Fruit fly (Drosophila melanogaster): ENCODE results near the gene CG3961.
A peak's percentile ranks its signal among the peaks of the same experiment; 100 is the strongest.

The CG3961 gene

dm6 chr3L:18833234-18833633 lies 57.0 kb downstream of the CG3961 start (continued):
- TF ChIP-seq pan (optimal IDR thresholded peaks at IDR 0.05) = no peak
- TF ChIP-seq pan (GFP tag; optimal IDR thresholded peaks at IDR 0.05 in 1 of 2, IDR thresholded peaks at IDR 0.05 in 1 of 2) = no peak
- TF ChIP-seq BtbVII (GFP tag; optimal IDR thresholded peaks at IDR 0.05) = peak; percentile 41
- peak; percentile 18 for TF ChIP-seq CG2678 (tag; optimal IDR thresholded peaks at IDR 0.05)
- TF ChIP-seq Dfd (GFP tag; optimal IDR thresholded peaks at IDR 0.05) = no peak
- no peak for TF ChIP-seq CG14050 (GFP tag; IDR thresholded peaks at IDR 0.05)
- no peak for TF ChIP-seq sisA (GFP tag; IDR thresholded peaks at IDR 0.05)
- no peak for TF ChIP-seq CG8359 (GFP tag; optimal IDR thresholded peaks at IDR 0.05; ENCODE audit: borderline replicate concordance)
- TF ChIP-seq CG7271 (tag; optimal IDR thresholded peaks at IDR 0.05) = no peak
- TF ChIP-seq gro (GFP tag; optimal IDR thresholded peaks at IDR 0.05) = no peak
- TF ChIP-seq nau (GFP tag; optimal IDR thresholded peaks at IDR 0.05) = no peak
- TF ChIP-seq Optix (GFP tag; IDR thresholded peaks at IDR 0.05) = no peak
- no peak for TF ChIP-seq pnt (GFP tag; optimal IDR thresholded peaks at IDR 0.05)
- TF ChIP-seq Ets65A (GFP tag) = no peak
- no peak for TF ChIP-seq sim (GFP tag; IDR thresholded peaks at IDR 0.05)
- no peak for TF ChIP-seq D19A (tag; optimal IDR thresholded peaks at IDR 0.05)
- TF ChIP-seq pum (GFP tag; optimal IDR thresholded peaks at IDR 0.05) = no peak
- TF ChIP-seq unpg (GFP tag; optimal IDR thresholded peaks at IDR 0.05) = peak; percentile 9
- no peak for TF ChIP-seq CG8765 (GFP tag; IDR thresholded peaks at IDR 0.05)
- no peak for TF ChIP-seq Lhr (GFP tag; optimal IDR thresholded peaks at IDR 0.05)
- TF ChIP-seq tap (tag; optimal IDR thresholded peaks at IDR 0.05) = no peak
- TF ChIP-seq tgo (GFP tag; IDR thresholded peaks at IDR 0.05) = no peak
- TF ChIP-seq slp2 (GFP tag; optimal IDR thresholded peaks at IDR 0.05) = no peak
- no peak for TF ChIP-seq CG11504 (tag; optimal IDR thresholded peaks at IDR 0.05)
- TF ChIP-seq CG1024 (GFP tag; IDR thresholded peaks at IDR 0.05) = no peak
- no peak for TF ChIP-seq oc (tag; optimal IDR thresholded peaks at IDR 0.05)
- no peak for TF ChIP-seq nerfin-2 (GFP tag; IDR thresholded peaks at IDR 0.05; ENCODE audit: partially characterized antibody)
- TF ChIP-seq CG10274 (GFP tag; optimal IDR thresholded peaks at IDR 0.05) = no peak
- TF ChIP-seq CG12744 (GFP tag; optimal IDR thresholded peaks at IDR 0.05) = no peak
- TF ChIP-seq Vsx1 (GFP tag; optimal IDR thresholded peaks at IDR 0.05) = peak; percentile 70
- TF ChIP-seq ase (GFP tag; IDR thresholded peaks at IDR 0.05) = no peak
- TF ChIP-seq CG8924 (tag; optimal IDR thresholded peaks at IDR 0.05) = no peak
- no peak for TF ChIP-seq CG5245 (GFP tag; optimal IDR thresholded peaks at IDR 0.05)
- TF ChIP-seq CG4328 (GFP tag; optimal IDR thresholded peaks at IDR 0.05) = no peak
- no peak for TF ChIP-seq Ssrp (tag; optimal IDR thresholded peaks at IDR 0.05)
- TF ChIP-seq tin (GFP tag; optimal IDR thresholded peaks at IDR 0.05) = no peak
- TF ChIP-seq insv (GFP tag; optimal IDR thresholded peaks at IDR 0.05) = no peak
- TF ChIP-seq tup (GFP tag; optimal IDR thresholded peaks at IDR 0.05) = no peak
- no peak for TF ChIP-seq lab (GFP tag; optimal IDR thresholded peaks at IDR 0.05)
- no peak for TF ChIP-seq CG10654 (GFP tag; optimal IDR thresholded peaks at IDR 0.05)
- no peak for TF ChIP-seq emc (GFP tag; optimal IDR thresholded peaks at IDR 0.05)
- TF ChIP-seq dysf (GFP tag; IDR thresholded peaks at IDR 0.05) = no peak
- no peak for TF ChIP-seq z (GFP tag; IDR thresholded peaks at IDR 0.05)
- TF ChIP-seq toy (GFP tag; IDR thresholded peaks at IDR 0.05) = no peak
- TF ChIP-seq Fer1 (GFP tag; optimal IDR thresholded peaks at IDR 0.05) = peak; percentile 62
- no peak for TF ChIP-seq fd96Cb (tag; optimal IDR thresholded peaks at IDR 0.05)
- no peak for TF ChIP-seq CG4854 (GFP tag; optimal IDR thresholded peaks at IDR 0.05)
- peak; percentile 43 for TF ChIP-seq sens (GFP tag)
- no peak for TF ChIP-seq E2f1 (GFP tag; IDR thresholded peaks at IDR 0.05)
- no peak for TF ChIP-seq gsb (GFP tag; IDR thresholded peaks at IDR 0.05)
- no peak for TF ChIP-seq stc (GFP tag; IDR thresholded peaks at IDR 0.05)
- TF ChIP-seq CG14965 (GFP tag; optimal IDR thresholded peaks at IDR 0.05; ENCODE audit: borderline replicate concordance) = no peak
- TF ChIP-seq CG11456 (GFP tag; IDR thresholded peaks at IDR 0.05) = no peak

All from whole organism, embryonic.